Worm (Caenorhabditis elegans) whole organism, L4/young adult: Measurements from ENCODE around the gene srw-31.

Experiments
- W03F9.2 ChIP-seq: fragments of 150-350 bp; optimal IDR thresholded peaks from 2 replicates; lab custom pipeline; 2014; ENCODE audit warnings: missing biosample characterization, missing genetic modification characterization
- dao-5 ChIP-seq: sonication (generic microtip); optimal IDR thresholded peaks from 2 replicates; lab custom pipeline; 2016; ENCODE audit warnings: missing genotype, missing genetic modification characterization, moderate library complexity, missing compliant biosample characterization
- him-1 ChIP-seq: sonication (generic microtip); optimal IDR thresholded peaks from 2 replicates; lab custom pipeline; 2016; ENCODE audit warnings: missing genotype, missing genetic modification reagents, missing genetic modification characterization, missing compliant biosample characterization

DNA sequence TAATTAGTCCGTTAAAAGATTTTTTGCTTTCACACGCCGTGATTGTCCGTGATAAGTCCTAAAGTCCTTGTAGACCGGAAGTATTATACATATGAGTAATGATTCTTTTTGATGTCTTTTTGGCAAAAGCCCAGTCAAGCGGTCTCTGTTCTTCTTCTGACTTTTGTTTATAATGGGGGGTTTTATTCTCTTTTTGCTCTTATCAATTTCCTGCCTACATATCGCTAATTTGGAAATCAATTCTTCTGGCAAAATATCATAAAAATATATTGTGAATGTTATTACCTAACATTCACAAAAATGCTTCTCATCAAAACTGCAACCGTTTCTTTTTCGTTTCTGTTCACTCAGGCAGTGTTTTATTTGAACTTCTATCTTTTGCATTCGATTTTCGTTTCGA lies 29.9 kb upstream of the srw-31 start, which contains the start of gene srbc-61:
- no peak for TF ChIP-seq him-1 (tag; lab: Kevin White, UChicago)
- TF ChIP-seq dao-5 (tag; lab: Kevin White, UChicago) = no peak
- no peak for TF ChIP-seq W03F9.2 (tag; lab: Kevin White, UChicago)
